Fruit fly (Drosophila melanogaster): ENCODE measurements around the gene CG15743.

The CG15743 gene

dm6 chrX:13314789-13315462 is 29.4 kb downstream of the CG15743 start (continued):
- TF ChIP-seq CG1602 (GFP tag; optimal IDR thresholded peaks at IDR 0.05) (no peak), Sin3A (optimal IDR thresholded peaks at IDR 0.05) (no peak), Adf1 (GFP tag; IDR thresholded peaks at IDR 0.05) (no peak), eyg (GFP tag; optimal IDR thresholded peaks at IDR 0.05) (no peak), trem (tag; optimal IDR thresholded peaks at IDR 0.05) (no peak), ro (GFP tag; IDR thresholded peaks at IDR 0.05) (no peak), CG3065 (GFP tag; optimal IDR thresholded peaks at IDR 0.05) (no peak), CG8290 (GFP tag; optimal IDR thresholded peaks at IDR 0.05) (no peak), CG8290 (tag; optimal IDR thresholded peaks at IDR 0.05) (peak in 1 of 2 experiments; percentile 31), nerfin-2 (GFP tag; IDR thresholded peaks at IDR 0.05; ENCODE audit: partially characterized antibody) (no peak), chinmo (GFP tag; IDR thresholded peaks at IDR 0.05; ENCODE audit: partially characterized antibody) (0 out of 4 replicates have a peak, but pooled peaks have one; percentile 57)

- TF ChIP-seq grau (tag; optimal IDR thresholded peaks at IDR 0.05) (peak; percentile 49), Hr78 (GFP tag; optimal IDR thresholded peaks at IDR 0.05) (peak in 1 of 2 experiments; percentile 43), CG2678 (tag; optimal IDR thresholded peaks at IDR 0.05) (no peak)
Observed at dm6 chrX:13315463-13315817, 29.9 kb downstream of the CG15743 start.

dm6 chrX:13319376-13319883 is 33.9 kb downstream of the CG15743 start:
- TF ChIP-seq ftz-f1 (GFP tag; optimal IDR thresholded peaks at IDR 0.05) (peak; percentile 62), CG12744 (GFP tag; optimal IDR thresholded peaks at IDR 0.05) (no peak), CG13894 (tag; optimal IDR thresholded peaks at IDR 0.05) (peak; percentile 64), CG4730 (GFP tag; IDR thresholded peaks at IDR 0.05) (no peak), tgo (GFP tag; IDR thresholded peaks at IDR 0.05) (peak; percentile 16; the same call in 1 of the 3 replicates), ERR (GFP tag; optimal IDR thresholded peaks at IDR 0.05) (no peak), Drgx (GFP tag; IDR thresholded peaks at IDR 0.05) (peak; percentile 81), slbo (GFP tag; IDR thresholded peaks at IDR 0.05) (peak; percentile 29; the same call in 1 of the 2 replicates), Nf-YC (tag; optimal IDR thresholded peaks at IDR 0.05) (peak; percentile 61), gsb-n (tag; optimal IDR thresholded peaks at IDR 0.05) (peak; percentile 22), eve (GFP tag; optimal IDR thresholded peaks at IDR 0.05) (peak in 1 of 2 experiments; percentile 48), CG5180 (GFP tag; optimal IDR thresholded peaks at IDR 0.05) (peak; percentile 22), CG8359 (GFP tag; optimal IDR thresholded peaks at IDR 0.05; ENCODE audit: borderline replicate concordance) (no peak), Awh (GFP tag; IDR thresholded peaks at IDR 0.05) (no peak), gce (GFP tag; IDR thresholded peaks at IDR 0.05) (no peak), zen (tag; optimal IDR thresholded peaks at IDR 0.05) (no peak), CG12071 (GFP tag; optimal IDR thresholded peaks at IDR 0.05) (no peak), Antp (GFP tag; optimal IDR thresholded peaks at IDR 0.05) (no peak), sens (GFP tag) (peak; percentile 50), CG3838 (GFP tag; optimal IDR thresholded peaks at IDR 0.05) (no peak), slp2 (GFP tag; optimal IDR thresholded peaks at IDR 0.05) (no peak), Lim3 (GFP tag; IDR thresholded peaks at IDR 0.05) (no peak), CG3281 (GFP tag; optimal IDR thresholded peaks at IDR 0.05) (peak; percentile 60), CG15696 (tag; optimal IDR thresholded peaks at IDR 0.05) (no peak), HLH4C (GFP tag; IDR thresholded peaks at IDR 0.05; ENCODE audit: partially characterized antibody) (no peak), Aef1 (GFP tag; IDR thresholded peaks at IDR 0.05) (no peak), Hand (GFP tag; optimal IDR thresholded peaks at IDR 0.05) (peak; percentile 27), CG5245 (GFP tag; optimal IDR thresholded peaks at IDR 0.05) (no peak), Hr3 (GFP tag; optimal IDR thresholded peaks at IDR 0.05) (no peak), CG11504 (tag; optimal IDR thresholded peaks at IDR 0.05) (peak; percentile 60), CG2120 (GFP tag; optimal IDR thresholded peaks at IDR 0.05) (peak; percentile 10), lab (GFP tag; optimal IDR thresholded peaks at IDR 0.05) (peak; percentile 60), caup (GFP tag; optimal IDR thresholded peaks at IDR 0.05; ENCODE audit: severe bottlenecking) (peak; percentile 3), CG11723 (GFP tag; optimal IDR thresholded peaks at IDR 0.05) (peak; percentile 13)

Measured in whole organism, embryonic.